Worm (Caenorhabditis elegans) whole organism, L4/young adult: ENCODE data around the gene M03F4.4.

Experiments
- W03F9.2 ChIP-seq: fragments of 150-350 bp; optimal IDR thresholded peaks from 2 replicates; lab custom pipeline; 2014; ENCODE audit warnings: missing biosample characterization, missing genetic modification characterization
- dao-5 ChIP-seq: sonication (generic microtip); optimal IDR thresholded peaks from 2 replicates; lab custom pipeline; 2016; ENCODE audit warnings: missing genotype, missing genetic modification characterization, moderate library complexity, missing compliant biosample characterization
- him-1 ChIP-seq: sonication (generic microtip); optimal IDR thresholded peaks from 2 replicates; lab custom pipeline; 2016; ENCODE audit warnings: missing genotype, missing genetic modification reagents, missing genetic modification characterization, missing compliant biosample characterization

DNA sequence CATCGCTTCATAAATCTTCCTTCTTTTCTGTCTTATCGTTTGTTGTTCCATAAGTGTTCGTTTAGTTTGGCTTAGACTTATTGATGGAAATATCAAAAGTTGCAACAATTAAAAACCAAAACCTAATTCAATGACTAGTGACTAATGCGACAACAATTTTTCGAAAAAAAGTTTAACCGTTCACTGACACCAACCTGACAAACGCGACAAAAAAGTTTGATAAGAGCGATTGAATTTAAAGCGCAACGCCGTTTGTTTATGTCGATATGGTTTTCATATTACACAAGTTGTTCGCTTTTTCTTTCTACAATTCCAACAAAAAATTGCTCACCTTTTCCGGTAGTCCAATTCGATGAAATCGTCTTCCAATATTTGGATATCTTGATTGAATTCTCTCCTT is 21.8 kb upstream of the M03F4.4 start:
- TF ChIP-seq dao-5 (tag; lab: Kevin White, UChicago) (no peak), him-1 (tag; lab: Kevin White, UChicago) (no peak), W03F9.2 (no peak)
